Worm (Caenorhabditis elegans): Measurements from ENCODE around the gene irld-39.

- TF ChIP-seq nhr-28 (tag; optimal IDR thresholded peaks at IDR 0.05) (no peak), lin-15B (tag; optimal IDR thresholded peaks at IDR 0.05) (no peak), mdl-1 (tag; optimal IDR thresholded peaks at IDR 0.05) (no peak), nhr-76 (tag; optimal IDR thresholded peaks at IDR 0.05) (no peak), ama-1 (optimal IDR thresholded peaks at IDR 0.05) (no peak), ZK546.5 (tag; optimal IDR thresholded peaks at IDR 0.05) (no peak), pha-4 (tag; optimal IDR thresholded peaks at IDR 0.05) (no peak)
These were observed 21.5 kb downstream of the irld-39 start, which contains the start of gene hlh-17 for ce11 chrIV:16254464-16254863.

Measured in whole organism, L3 larva.